Worm (Caenorhabditis elegans) whole organism, early embryonic: ENCODE measurements around the gene bud-31.

Experiments
- B0310.2 ChIP-seq: sonication (generic microtip); optimal IDR thresholded peaks from 2 replicates; lab custom pipeline; 2016; ENCODE audit warnings: mild to moderate bottlenecking, missing genetic modification characterization, missing compliant biosample characterization
- F13C5.2 ChIP-seq: sonication (generic microtip); optimal IDR thresholded peaks from 2 replicates; lab custom pipeline; 2017; ENCODE audit warnings: mild to moderate bottlenecking, missing genetic modification characterization, inconsistent platforms, missing compliant biosample characterization
- aly-1 ChIP-seq: sonication (generic microtip); optimal IDR thresholded peaks from 2 replicates; lab custom pipeline; 2016; ENCODE audit warnings: missing genetic modification characterization, missing compliant biosample characterization
- ama-1 ChIP-seq: fragments of 150-350 bp; optimal IDR thresholded peaks from 2 replicates; lab custom pipeline; 2014
- ceh-13 ChIP-seq: fragments of 200-800 bp; sonication (Bioruptor generic); optimal IDR thresholded peaks from 2 replicates; lab custom pipeline; 2018; ENCODE audit warnings: mild to moderate bottlenecking, missing genetic modification characterization, missing compliant biosample characterization
- ceh-36 ChIP-seq: sonication (generic microtip); optimal IDR thresholded peaks from 2 replicates; lab custom pipeline; 2016; ENCODE audit warnings: missing genetic modification characterization, inconsistent platforms, missing compliant biosample characterization
- ets-7 ChIP-seq: sonication (generic microtip); optimal IDR thresholded peaks from 2 replicates; lab custom pipeline; 2016; ENCODE audit warnings: missing genotype, missing genetic modification characterization, missing compliant biosample characterization
- flt-1 ChIP-seq: fragments of 200-800 bp; sonication (Bioruptor generic); IDR thresholded peaks from 2 replicates; pipeline ENCODE4 v1.3.6; 2022; ENCODE audit warnings: missing genetic modification characterization, missing compliant biosample characterization
- hmbx-1 ChIP-seq: sonication (generic microtip); optimal IDR thresholded peaks from 2 replicates; lab custom pipeline; 2016; ENCODE audit warnings: mild to moderate bottlenecking, missing genetic modification characterization, missing compliant biosample characterization
- hmg-4 ChIP-seq: fragments of 200-800 bp; sonication (Bioruptor generic); optimal IDR thresholded peaks from 2 replicates; lab custom pipeline; 2018; ENCODE audit warnings: mild to moderate bottlenecking, missing genetic modification characterization, missing compliant biosample characterization
- hnd-1 ChIP-seq: sonication (generic microtip); optimal IDR thresholded peaks from 2 replicates; lab custom pipeline; 2016; ENCODE audit warnings: missing genetic modification characterization, missing compliant biosample characterization
- pes-1 ChIP-seq: fragments of 200-800 bp; sonication (Bioruptor generic); IDR thresholded peaks from 2 replicates; pipeline ENCODE4 v1.3.6; 2022; ENCODE audit warnings: missing genetic modification reagents, missing genetic modification characterization, missing compliant biosample characterization
- scrt-1 ChIP-seq: fragments of 200-800 bp; sonication (Bioruptor generic); IDR thresholded peaks from 2 replicates; pipeline ENCODE4 v1.3.6; 2022; ENCODE audit warnings: missing genetic modification characterization, missing compliant biosample characterization
- sea-1 ChIP-seq: fragments of 200-800 bp; sonication (Bioruptor generic); conservative IDR thresholded peaks from 2 replicates; pipeline ENCODE4 v1.3.6; 2022; ENCODE audit warnings: missing genetic modification characterization, missing compliant biosample characterization
- tbx-11 ChIP-seq: fragments of 200-800 bp; sonication (Bioruptor generic); IDR thresholded peaks from 2 replicates; pipeline ENCODE4 v1.3.6; 2022; ENCODE audit warnings: missing genetic modification characterization, missing compliant biosample characterization
- tbx-37 ChIP-seq: fragments of 200-800 bp; sonication (Bioruptor generic); conservative IDR thresholded peaks from 2 replicates; pipeline ENCODE4 v1.3.6; 2022; ENCODE audit warnings: missing genetic modification reagents, missing genetic modification characterization, missing compliant biosample characterization
- tra-4 ChIP-seq: sonication (generic microtip); optimal IDR thresholded peaks from 2 replicates; lab custom pipeline; 2017; ENCODE audit warnings: missing genetic modification characterization, missing compliant biosample characterization

The bud-31 gene

ce11 chrIII:9664484-9665221 lies 31.7 kb downstream of the bud-31 start:
- TF ChIP-seq pes-1 = no peak
- TF ChIP-seq ama-1 (lab: Kevin White, UChicago) = no peak
- TF ChIP-seq hmbx-1 = no peak
- TF ChIP-seq flt-1 (GFP tag; lab: Robert Waterston, UW) = no peak
- TF ChIP-seq tbx-11 (GFP tag; lab: Robert Waterston, UW) = no peak
- no peak for TF ChIP-seq hnd-1 (tag; lab: Kevin White, UChicago)
- TF ChIP-seq ceh-13 = no peak
- no peak for TF ChIP-seq tbx-37 (GFP tag; lab: Robert Waterston, UW)
- TF ChIP-seq scrt-1 (GFP tag; lab: Robert Waterston, UW) = no peak
- no peak for TF ChIP-seq F13C5.2 (tag; lab: Kevin White, UChicago)
- TF ChIP-seq ceh-36 (tag; lab: Kevin White, UChicago) = no peak
- TF ChIP-seq ets-7 = no peak
- TF ChIP-seq B0310.2 (tag; lab: Kevin White, UChicago) = no peak
- TF ChIP-seq tra-4 = no peak
- TF ChIP-seq aly-1 (tag; lab: Kevin White, UChicago) = no peak
- TF ChIP-seq sea-1 (GFP tag; lab: Robert Waterston, UW) = no peak
- TF ChIP-seq hmg-4 (GFP tag; lab: Kevin White, UChicago) = no peak

DNA sequence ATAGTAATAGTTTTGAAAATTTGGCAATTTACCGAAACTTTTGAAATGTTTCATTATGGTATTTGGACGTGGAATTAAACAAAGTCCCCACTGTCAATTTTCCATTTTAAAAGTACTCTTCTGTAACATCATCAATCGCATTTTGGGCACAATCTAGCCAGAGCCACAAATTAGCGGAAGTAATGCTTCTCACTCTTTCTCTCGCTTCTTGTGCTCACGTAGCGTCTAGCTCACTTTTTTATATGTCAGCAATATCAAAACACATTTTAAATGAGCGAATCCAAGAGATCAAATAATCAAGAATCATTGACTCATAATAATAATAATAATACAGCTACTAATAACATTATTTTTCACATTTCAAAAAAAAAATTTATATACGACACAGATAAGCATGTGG lies 32.4 kb downstream of the bud-31 start:
- TF ChIP-seq ceh-13 = no peak
- no peak for TF ChIP-seq tbx-37 (GFP tag; lab: Robert Waterston, UW)
- no peak for TF ChIP-seq flt-1 (GFP tag; lab: Robert Waterston, UW)
- TF ChIP-seq sea-1 (GFP tag; lab: Robert Waterston, UW) = no peak

ce11 chrIII:9662266-9662959 lies 33.9 kb downstream of the bud-31 start:
- no peak for TF ChIP-seq hmbx-1
- TF ChIP-seq aly-1 (tag; lab: Kevin White, UChicago) = no peak
- TF ChIP-seq F13C5.2 (tag; lab: Kevin White, UChicago) = no peak

- TF ChIP-seq tra-4 (no peak), ama-1 (lab: Kevin White, UChicago) (no peak), pes-1 (no peak), hmbx-1 (no peak)
These were observed 35.2 kb downstream of the bud-31 start for ce11 chrIII:9661119-9661518.

ce11 chrIII:9658569-9658968 lies 37.7 kb downstream of the bud-31 start:
- TF ChIP-seq ceh-36 (tag; lab: Kevin White, UChicago) (peak; percentile 37), ceh-13 (no peak), tbx-37 (GFP tag; lab: Robert Waterston, UW) (no peak)

DNA sequence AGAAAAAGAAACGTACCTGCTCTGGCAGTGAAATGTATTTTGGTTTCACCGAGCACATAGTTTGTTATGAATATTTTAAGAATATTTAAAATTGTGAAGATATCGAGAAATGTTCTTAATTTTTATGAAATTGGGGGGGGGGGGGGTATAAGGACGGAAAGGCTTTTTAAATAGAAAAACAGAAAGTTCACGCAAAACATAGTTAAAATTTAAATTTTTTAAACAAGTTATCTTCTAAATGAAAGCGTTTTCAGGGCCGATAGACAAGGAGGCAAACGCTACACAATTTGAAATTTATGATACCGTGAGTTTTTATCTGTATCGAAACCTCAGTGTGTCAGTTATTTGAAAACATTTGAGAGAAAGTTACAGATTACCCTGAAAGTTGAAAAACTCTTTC lies 40.5 kb downstream of the bud-31 start, which contains the start of gene C15H7.4:
Gene C15H7.4 (minus strand): TSS at position 101 of the 400 bp plus-strand sequence.
- TF ChIP-seq hnd-1 (tag; lab: Kevin White, UChicago) = no peak
- TF ChIP-seq tra-4 = no peak
- TF ChIP-seq hmbx-1 = no peak
- no peak for TF ChIP-seq tbx-11 (GFP tag; lab: Robert Waterston, UW)
- TF ChIP-seq ama-1 (lab: Kevin White, UChicago) = no peak
- TF ChIP-seq aly-1 (tag; lab: Kevin White, UChicago) = no peak
- TF ChIP-seq ceh-36 (tag; lab: Kevin White, UChicago) = no peak
- TF ChIP-seq hmg-4 (GFP tag; lab: Kevin White, UChicago) = no peak
- TF ChIP-seq scrt-1 (GFP tag; lab: Robert Waterston, UW) = no peak
- TF ChIP-seq tbx-37 (GFP tag; lab: Robert Waterston, UW) = no peak
- no peak for TF ChIP-seq ceh-13

DNA sequence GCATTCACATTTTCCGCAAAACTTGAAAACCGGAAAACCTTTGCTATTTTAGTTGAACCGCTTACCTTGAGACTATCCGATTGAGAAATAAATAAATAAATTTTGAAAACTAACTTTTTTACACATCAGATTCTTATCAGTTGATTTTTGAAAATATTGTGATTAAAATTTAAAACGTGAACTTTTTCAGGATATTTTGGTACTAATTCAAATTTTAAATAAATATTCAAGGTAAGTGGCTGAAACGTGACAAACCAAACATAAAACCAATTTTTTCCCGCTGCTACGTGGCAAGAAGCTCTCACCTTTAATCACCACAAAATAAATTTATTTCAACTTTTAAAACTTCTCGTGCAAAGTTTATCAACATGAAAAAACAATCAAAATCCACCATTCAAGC lies 44.4 kb downstream of the bud-31 start, which contains the start of gene C15H7.3:
Gene C15H7.3 (minus strand): TSS at position 101 of the 400 bp plus-strand sequence.
- TF ChIP-seq ama-1 (lab: Kevin White, UChicago) (no peak), sea-1 (GFP tag; lab: Robert Waterston, UW) (no peak), ceh-36 (tag; lab: Kevin White, UChicago) (no peak), scrt-1 (GFP tag; lab: Robert Waterston, UW) (no peak), tbx-11 (GFP tag; lab: Robert Waterston, UW) (no peak), hmbx-1 (no peak), B0310.2 (tag; lab: Kevin White, UChicago) (no peak), tbx-37 (GFP tag; lab: Robert Waterston, UW) (no peak), F13C5.2 (tag; lab: Kevin White, UChicago) (no peak), pes-1 (no peak), tra-4 (no peak), hmg-4 (GFP tag; lab: Kevin White, UChicago) (no peak), aly-1 (tag; lab: Kevin White, UChicago) (no peak), ets-7 (no peak), ceh-13 (no peak), hnd-1 (tag; lab: Kevin White, UChicago) (no peak), flt-1 (GFP tag; lab: Robert Waterston, UW) (no peak)
